Worm (Caenorhabditis elegans): ENCODE data around the gene C14E2.1.
A peak's percentile ranks its signal among the peaks of the same experiment; 100 is the strongest.

Gene C14E2.1

DNA sequence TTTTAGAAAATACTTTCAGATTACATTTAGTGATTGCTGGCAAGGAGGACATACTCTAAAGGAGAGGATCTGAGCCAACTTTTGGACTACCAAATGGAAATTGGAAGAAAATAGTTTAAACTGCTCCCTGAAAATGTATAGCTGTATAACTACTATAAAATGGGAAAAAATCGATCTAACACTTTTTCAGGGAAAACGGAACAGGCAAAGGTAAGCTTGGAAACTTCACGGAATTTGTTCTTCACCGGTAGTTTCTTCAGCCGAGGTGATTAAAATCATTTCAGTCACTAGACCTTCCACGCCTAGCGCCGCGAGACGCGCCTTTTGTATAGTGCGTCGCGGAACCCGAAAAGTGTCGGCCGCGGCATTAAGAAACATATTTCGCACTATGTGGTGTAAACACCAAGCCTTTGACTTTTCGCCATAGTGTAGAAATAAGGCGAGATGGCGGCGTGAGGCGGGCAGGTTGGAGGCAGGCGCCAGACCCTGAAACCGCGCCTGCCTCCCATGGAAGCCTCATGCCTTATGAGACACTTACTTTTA lies 905 bp upstream of the C14E2.1 start, which contains the start of gene C14E2.5:
C14E2.5 (minus strand) TSS at position 51 of the 543 bp plus-strand sequence.
- TF ChIP-seq nhr-23 (tag; optimal IDR thresholded peaks at IDR 0.05) (no peak), elt-3 (tag; optimal IDR thresholded peaks at IDR 0.05) (no peak), ztf-11 (tag; optimal IDR thresholded peaks at IDR 0.05) (no peak), nhr-21 (tag; optimal IDR thresholded peaks at IDR 0.05) (no peak), ztf-4 (tag; optimal IDR thresholded peaks at IDR 0.05) (no peak), mab-5 (tag; optimal IDR thresholded peaks at IDR 0.05) (no peak), unc-55 (GFP tag; optimal IDR thresholded peaks at IDR 0.05) (no peak), blmp-1 (tag; optimal IDR thresholded peaks at IDR 0.05; ENCODE audit: insufficient read depth) (no peak), mbf-1 (tag; optimal IDR thresholded peaks at IDR 0.05) (no peak), alr-1 (tag; optimal IDR thresholded peaks at IDR 0.05) (no peak), gmeb-1 (tag; optimal IDR thresholded peaks at IDR 0.05) (no peak), unc-62 (GFP tag; optimal IDR thresholded peaks at IDR 0.05) (no peak), snpc-4 (tag; optimal IDR thresholded peaks at IDR 0.05) (no peak), sma-3 (GFP tag; optimal IDR thresholded peaks at IDR 0.05) (no peak)

DNA sequence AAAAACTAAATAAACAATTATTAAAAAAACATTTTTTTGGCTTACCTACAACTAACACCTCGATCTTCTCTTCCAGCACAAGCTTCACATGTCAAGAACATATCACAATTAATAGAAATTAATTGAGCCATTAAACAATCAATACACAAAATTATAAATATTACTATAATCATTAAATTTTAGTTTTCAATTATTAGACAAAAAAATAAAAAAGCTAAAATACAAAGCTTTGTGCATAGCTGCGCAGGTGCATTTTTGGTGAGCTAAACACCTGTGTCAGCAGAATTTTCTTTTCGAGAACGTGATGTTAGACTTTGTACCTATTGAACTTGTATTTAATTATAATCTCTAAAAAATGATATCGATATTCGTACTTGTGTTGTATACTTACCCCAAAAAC lies 3.7 kb downstream of the C14E2.1 start, which contains the start of gene C14E2.6:
C14E2.6 (minus strand) TSS at position 101 of the 400 bp plus-strand sequence.
- TF ChIP-seq nhr-6 (tag; optimal IDR thresholded peaks at IDR 0.05) (no peak), ztf-11 (tag; optimal IDR thresholded peaks at IDR 0.05) (no peak), peb-1 (tag; optimal IDR thresholded peaks at IDR 0.05) (no peak), nhr-77 (tag; optimal IDR thresholded peaks at IDR 0.05) (no peak), ztf-1 (GFP tag; conservative IDR thresholded peaks at IDR 0.05) (no peak), Y55F3AM.14 (GFP tag; optimal IDR thresholded peaks at IDR 0.05) (no peak), nhr-21 (tag; optimal IDR thresholded peaks at IDR 0.05) (no peak), skn-1 (tag; optimal IDR thresholded peaks at IDR 0.05) (no peak)

DNA sequence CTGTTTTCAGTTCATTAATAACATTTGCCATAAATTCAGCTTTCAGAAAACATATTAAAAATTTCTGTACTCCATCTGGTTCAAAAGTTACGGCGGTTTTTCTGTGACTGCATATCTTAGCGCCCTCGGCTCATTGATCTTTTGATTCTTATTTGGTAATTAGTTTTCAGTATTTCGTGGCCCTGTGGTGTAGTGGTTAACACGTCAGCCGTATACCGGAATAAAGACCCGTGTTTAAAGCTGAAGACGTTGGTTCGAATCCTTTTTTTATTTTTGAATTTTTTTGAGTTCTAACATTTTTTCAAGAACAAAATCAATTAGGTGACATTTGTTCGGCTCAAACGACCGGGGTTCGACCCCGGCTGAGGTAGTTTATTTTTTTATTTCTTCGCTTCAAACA lies 4.2 kb downstream of the C14E2.1 start:
- TF ChIP-seq C34F6.9 (tag; optimal IDR thresholded peaks at IDR 0.05) (no peak), elt-3 (tag; optimal IDR thresholded peaks at IDR 0.05) (no peak), egl-27 (tag; optimal IDR thresholded peaks at IDR 0.05) (no peak), ztf-11 (tag; optimal IDR thresholded peaks at IDR 0.05) (no peak), ztf-1 (GFP tag; conservative IDR thresholded peaks at IDR 0.05) (no peak), unc-39 (tag; optimal IDR thresholded peaks at IDR 0.05) (no peak), nhr-237 (tag; optimal IDR thresholded peaks at IDR 0.05) (no peak), R02D3.7 (tag; optimal IDR thresholded peaks at IDR 0.05) (no peak)

DNA sequence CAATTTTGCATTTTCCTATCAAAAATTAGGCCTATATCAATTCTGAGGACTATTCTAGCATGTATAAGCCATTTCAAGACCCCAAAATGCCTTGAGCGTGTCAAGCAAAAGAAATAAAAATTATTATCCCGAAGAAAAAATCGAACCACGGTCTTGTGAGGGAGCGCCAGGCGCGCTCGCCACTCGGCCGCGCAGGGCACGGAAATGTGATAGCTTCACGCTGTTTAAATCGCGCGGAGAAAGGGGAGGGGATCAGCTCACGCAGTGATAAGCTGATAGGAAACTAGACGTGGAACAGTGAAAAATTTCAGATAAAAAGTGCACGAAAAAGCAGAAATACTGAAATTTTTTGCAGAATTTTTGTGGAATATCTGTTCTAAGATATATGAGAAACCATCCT lies 11.4 kb downstream of the C14E2.1 start:
- TF ChIP-seq sem-4 (tag; optimal IDR thresholded peaks at IDR 0.05), result no peak
- TF ChIP-seq lin-11 (tag; optimal IDR thresholded peaks at IDR 0.05), result peak; percentile 5
- peak; percentile 35 for TF ChIP-seq unc-55 (GFP tag; optimal IDR thresholded peaks at IDR 0.05)
- peak; percentile 54 for TF ChIP-seq gmeb-1 (tag; optimal IDR thresholded peaks at IDR 0.05)
- peak; percentile 46 for TF ChIP-seq Y55F3AM.14 (GFP tag; optimal IDR thresholded peaks at IDR 0.05)
- peak; percentile 17 for TF ChIP-seq sma-3 (GFP tag; optimal IDR thresholded peaks at IDR 0.05)
- no peak for TF ChIP-seq crh-2 (tag; optimal IDR thresholded peaks at IDR 0.05)
- TF ChIP-seq sma-9 (GFP tag; optimal IDR thresholded peaks at IDR 0.05), result peak; percentile 49
- TF ChIP-seq sma-9 (tag; optimal IDR thresholded peaks at IDR 0.05), result no peak
- peak; percentile 8 for TF ChIP-seq F13H6.1 (tag; optimal IDR thresholded peaks at IDR 0.05)
- TF ChIP-seq nhr-129 (tag; optimal IDR thresholded peaks at IDR 0.05), result peak; percentile 53
- no peak for TF ChIP-seq unc-39 (tag; optimal IDR thresholded peaks at IDR 0.05)
- no peak for TF ChIP-seq mbf-1 (tag; optimal IDR thresholded peaks at IDR 0.05)
- TF ChIP-seq nhr-25 (tag; optimal IDR thresholded peaks at IDR 0.05), result no peak
- peak in 1 of 2 experiments; percentile 44 for TF ChIP-seq lsy-2 (tag; optimal IDR thresholded peaks at IDR 0.05)
- peak; percentile 19 for TF ChIP-seq nhr-21 (tag; optimal IDR thresholded peaks at IDR 0.05)

DNA sequence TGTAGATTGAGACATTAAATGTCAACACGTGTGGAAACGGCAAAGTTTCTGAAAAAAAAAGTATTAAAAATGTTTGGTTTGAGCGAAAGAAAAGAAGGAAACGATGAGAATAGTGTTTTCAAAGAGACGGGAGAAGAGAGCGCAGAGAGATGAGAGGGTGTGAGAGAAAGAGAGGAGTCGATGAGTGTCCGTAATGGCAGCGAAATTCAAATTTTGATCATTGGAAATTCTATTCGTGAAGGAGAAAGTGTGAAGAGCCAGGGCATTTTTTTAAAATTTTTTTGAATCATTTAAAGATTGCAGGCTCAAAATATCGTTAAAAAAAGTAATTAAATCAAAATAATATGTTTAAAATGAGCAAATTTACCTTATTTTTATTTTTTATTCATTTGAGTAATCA lies 19.2 kb downstream of the C14E2.1 start, which contains the start of gene T26C11.4:
T26C11.4 (minus strand) TSS at position 54 of the 400 bp plus-strand sequence.
- TF ChIP-seq nhr-77 (tag; optimal IDR thresholded peaks at IDR 0.05) (no peak), nhr-21 (tag; optimal IDR thresholded peaks at IDR 0.05) (no peak), unc-55 (GFP tag; optimal IDR thresholded peaks at IDR 0.05) (peak; percentile 26), gmeb-1 (tag; optimal IDR thresholded peaks at IDR 0.05) (peak; percentile 66), nhr-11 (tag; optimal IDR thresholded peaks at IDR 0.05) (no peak), ceh-82 (tag; optimal IDR thresholded peaks at IDR 0.05) (no peak), crh-2 (tag; optimal IDR thresholded peaks at IDR 0.05) (no peak), C34F6.9 (tag; optimal IDR thresholded peaks at IDR 0.05) (peak; percentile 19), unc-39 (tag; optimal IDR thresholded peaks at IDR 0.05) (no peak), blmp-1 (tag; optimal IDR thresholded peaks at IDR 0.05; ENCODE audit: insufficient read depth) (no peak), nhr-25 (tag; optimal IDR thresholded peaks at IDR 0.05) (no peak), peb-1 (tag; optimal IDR thresholded peaks at IDR 0.05) (no peak), nhr-10 (tag; optimal IDR thresholded peaks at IDR 0.05) (no peak), ztf-4 (tag; optimal IDR thresholded peaks at IDR 0.05) (no peak), nhr-12 (tag; optimal IDR thresholded peaks at IDR 0.05) (no peak), F13H6.1 (tag; optimal IDR thresholded peaks at IDR 0.05) (peak; percentile 17), snpc-4 (tag; optimal IDR thresholded peaks at IDR 0.05) (no peak), sma-3 (GFP tag; optimal IDR thresholded peaks at IDR 0.05) (peak; percentile 0), dmd-4 (tag; optimal IDR thresholded peaks at IDR 0.05) (no peak), egl-27 (tag; optimal IDR thresholded peaks at IDR 0.05) (no peak)

Data from whole organism, L2 larva.